Worm (Caenorhabditis elegans): Measurements from ENCODE around the gene mel-32.

Gene mel-32

DNA sequence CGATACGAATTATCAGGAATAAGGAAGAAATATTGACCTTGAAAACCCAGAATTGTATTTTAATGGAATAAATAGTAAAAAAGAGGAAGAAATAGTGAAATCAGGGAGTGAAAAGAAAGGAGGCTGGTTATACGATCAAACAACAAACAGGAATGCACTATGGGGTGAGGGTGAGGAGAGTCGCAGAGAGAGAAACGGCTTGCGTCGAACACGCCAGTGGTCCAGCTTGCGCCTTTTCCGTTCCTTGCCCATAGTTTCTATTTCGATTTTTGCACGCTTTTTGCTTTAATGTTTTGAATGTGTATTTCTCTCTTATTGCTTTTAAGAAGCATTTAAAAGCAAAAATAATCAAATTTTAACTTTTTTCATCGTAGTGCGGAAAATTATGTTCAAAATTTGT is 10.9 kb upstream of the mel-32 start (continued):
- TF ChIP-seq duxl-1 (tag; optimal IDR thresholded peaks at IDR 0.05; ENCODE audit: poor library complexity) (peak; percentile 51), fkh-10 (GFP tag; optimal IDR thresholded peaks at IDR 0.05) (peak; percentile 7), mxl-3 (GFP tag; optimal IDR thresholded peaks at IDR 0.05) (peak; percentile 71), zag-1 (tag; optimal IDR thresholded peaks at IDR 0.05) (no peak), ama-1 (optimal IDR thresholded peaks at IDR 0.05) (peak; percentile 38), Y75B8A.6 (GFP tag; IDR thresholded peaks at IDR 0.05) (no peak), lsy-2 (tag; optimal IDR thresholded peaks at IDR 0.05) (peak; percentile 71 to 92), ceh-28 (tag; optimal IDR thresholded peaks at IDR 0.05) (no peak), T20F7.1 (GFP tag; optimal IDR thresholded peaks at IDR 0.05) (peak; percentile 62), nhr-28 (tag; optimal IDR thresholded peaks at IDR 0.05) (peak; percentile 80), arid-1 (GFP tag; conservative IDR thresholded peaks at IDR 0.05) (peak; percentile 76; the same call in 1 of the 2 replicates), dmd-9 (GFP tag; IDR thresholded peaks at IDR 0.05) (no peak), madf-5 (GFP tag; IDR thresholded peaks at IDR 0.05) (no peak), jun-1 (tag; optimal IDR thresholded peaks at IDR 0.05) (peak; percentile 5), dve-1 (tag; optimal IDR thresholded peaks at IDR 0.05; ENCODE audit: insufficient read depth) (peak; percentile 91), D1046.2 (GFP tag; IDR thresholded peaks at IDR 0.05) (no peak), ceh-32 (tag; optimal IDR thresholded peaks at IDR 0.05; ENCODE audit: poor library complexity) (no peak), ceh-44 (GFP tag; IDR thresholded peaks at IDR 0.05) (no peak), T26A8.4 (GFP tag; IDR thresholded peaks at IDR 0.05) (peak; percentile 37; the same call in 1 of the 2 replicates), egl-27 (tag; optimal IDR thresholded peaks at IDR 0.05) (no peak), ztf-7 (tag; optimal IDR thresholded peaks at IDR 0.05) (no peak), snpc-4 (tag; optimal IDR thresholded peaks at IDR 0.05) (no peak), daf-19 (GFP tag; conservative IDR thresholded peaks at IDR 0.05) (no peak), daf-8 (GFP tag; IDR thresholded peaks at IDR 0.05) (no peak), daf-16 (GFP tag; optimal IDR thresholded peaks at IDR 0.05) (no peak), daf-16 (tag; optimal IDR thresholded peaks at IDR 0.05) (peak; percentile 67), dpl-1 (GFP tag; optimal IDR thresholded peaks at IDR 0.05) (peak; percentile 81), spr-3 (GFP tag; optimal IDR thresholded peaks at IDR 0.05) (no peak), mep-1 (tag; optimal IDR thresholded peaks at IDR 0.05) (peak; percentile 95), hif-1 (tag; optimal IDR thresholded peaks at IDR 0.05) (peak in 1 of 2 experiments; percentile 88), php-3 (GFP tag; IDR thresholded peaks at IDR 0.05) (no peak), nhr-41 (GFP tag; IDR thresholded peaks at IDR 0.05) (no peak), mdl-1 (tag; optimal IDR thresholded peaks at IDR 0.05) (peak in 1 of 2 experiments; percentile 66), F26F4.8 (GFP tag; conservative IDR thresholded peaks at IDR 0.05) (no peak), mdt-29 (GFP tag; IDR thresholded peaks at IDR 0.05) (no peak), ceh-62 (tag; optimal IDR thresholded peaks at IDR 0.05) (no peak), nhr-48 (tag; optimal IDR thresholded peaks at IDR 0.05) (peak; percentile 34), F10B5.3 (tag; optimal IDR thresholded peaks at IDR 0.05) (no peak), ceh-20 (GFP tag; IDR thresholded peaks at IDR 0.05) (peak; percentile 74), unc-130 (GFP tag; optimal IDR thresholded peaks at IDR 0.05) (peak; percentile 48), set-16 (GFP tag; IDR thresholded peaks at IDR 0.05) (peak; percentile 21; the same call in 1 of the 2 replicates), unc-39 (tag; optimal IDR thresholded peaks at IDR 0.05) (no peak), vab-7 (GFP tag; IDR thresholded peaks at IDR 0.05) (no peak), attf-4 (tag; optimal IDR thresholded peaks at IDR 0.05) (no peak), nhr-11 (tag; optimal IDR thresholded peaks at IDR 0.05) (peak; percentile 82), rbr-2 (tag; optimal IDR thresholded peaks at IDR 0.05) (peak; percentile 87), nhr-42 (GFP tag; IDR thresholded peaks at IDR 0.05) (0 out of 2 replicates have a peak, but pooled peaks have one; percentile 11), lin-13 (GFP tag; optimal IDR thresholded peaks at IDR 0.05) (peak; percentile 73), pqm-1 (tag; optimal IDR thresholded peaks at IDR 0.05) (peak; percentile 27), Y105C5A.15 (GFP tag; IDR thresholded peaks at IDR 0.05) (no peak), ctbp-1 (GFP tag; IDR thresholded peaks at IDR 0.05) (no peak), skn-1 (tag; optimal IDR thresholded peaks at IDR 0.05) (no peak), nhr-237 (tag; optimal IDR thresholded peaks at IDR 0.05) (no peak)
